Worm (Caenorhabditis elegans) whole organism, L2 larva: ENCODE measurements around the gene fbxb-1.

ENCODE experiments used
- R02D3.7 ChIP-seq: fragments of 150-350 bp; optimal IDR thresholded peaks from 2 replicates; lab custom pipeline; 2014; ENCODE audit warnings: missing biosample characterization, missing genetic modification characterization
- ama-1 ChIP-seq: fragments of 150-350 bp; optimal IDR thresholded peaks from 2 replicates; lab custom pipeline; 2018; ENCODE audit warnings: inconsistent platforms
- lsy-2 ChIP-seq, 2 experiments: fragments of 150-350 bp in 1 of 2; sonication (generic microtip) in 1 of 2; optimal IDR thresholded peaks; 2 replicates each; lab custom pipeline; 2014 to 2017; ENCODE audit warnings: missing biosample characterization in 2 of 2, missing genetic modification characterization in 2 of 2
- mab-5 ChIP-seq: fragments of 150-350 bp; optimal IDR thresholded peaks from 2 replicates; lab custom pipeline; 2014; ENCODE audit warnings: missing biosample characterization, missing genetic modification characterization
- mdl-1 ChIP-seq, 2 experiments: fragments of 150-350 bp in 1 of 2; sonication (generic microtip) in 1 of 2; optimal IDR thresholded peaks; 2 replicates each; lab custom pipeline; 2017; ENCODE audit warnings: missing biosample characterization in 2 of 2, missing genetic modification characterization in 2 of 2
- nhr-11 ChIP-seq: fragments of 150-350 bp; optimal IDR thresholded peaks from 2 replicates; lab custom pipeline; 2014; ENCODE audit warnings: missing biosample characterization, missing genetic modification characterization
- nhr-21 ChIP-seq: fragments of 150-350 bp; optimal IDR thresholded peaks from 2 replicates; lab custom pipeline; 2014; ENCODE audit warnings: missing biosample characterization, missing genetic modification characterization
- nhr-237 ChIP-seq: fragments of 150-350 bp; optimal IDR thresholded peaks from 2 replicates; lab custom pipeline; 2014; ENCODE audit warnings: missing biosample characterization, missing genetic modification characterization
- nhr-25 ChIP-seq: fragments of 150-350 bp; sonication (generic microtip); optimal IDR thresholded peaks from 3 replicates; lab custom pipeline; 2014; ENCODE audit warnings: missing biosample characterization, missing genetic modification characterization

- TF ChIP-seq nhr-11 (tag; lab: Kevin White, UChicago) (no peak), nhr-237 (tag; lab: Kevin White, UChicago) (no peak), nhr-25 (no peak), R02D3.7 (tag; lab: Kevin White, UChicago) (no peak), nhr-21 (tag; lab: Kevin White, UChicago) (no peak), lsy-2 (tag; optimal IDR thresholded peaks at IDR 0.05; lab: Kevin White, UChicago) (no peak), ama-1 (lab: Kevin White, UChicago) (no peak), mab-5 (tag; lab: Kevin White, UChicago) (no peak), mdl-1 (tag; optimal IDR thresholded peaks at IDR 0.05; lab: Kevin White, UChicago) (no peak)
These were observed 48.1 kb downstream of the fbxb-1 start, which contains the start of the genes F55C9.3 and fbxb-57 for ce11 chrV:19288073-19288805.
